Worm (Caenorhabditis elegans): ENCODE results near the gene C29F7.1.
A peak's percentile ranks its signal among the peaks of the same experiment; 100 is the strongest.

C29F7.1 gene

ce11 chrX:13419884-13420339 is 10.2 kb downstream of the C29F7.1 start, which contains the start of gene C29F7.3 (continued):
- TF ChIP-seq ceh-20 (GFP tag; IDR thresholded peaks at IDR 0.05) (peak; percentile 95), mdt-29 (GFP tag; IDR thresholded peaks at IDR 0.05) (no peak), F49E8.2 (tag; optimal IDR thresholded peaks at IDR 0.05; ENCODE audit: borderline replicate concordance) (no peak), nhr-237 (tag; optimal IDR thresholded peaks at IDR 0.05) (no peak), ama-1 (optimal IDR thresholded peaks at IDR 0.05) (no peak), lin-13 (GFP tag; optimal IDR thresholded peaks at IDR 0.05) (no peak), T26A8.4 (GFP tag; IDR thresholded peaks at IDR 0.05) (no peak), hlh-11 (tag; optimal IDR thresholded peaks at IDR 0.05) (peak; percentile 56), tag-97 (GFP tag; IDR thresholded peaks at IDR 0.05) (no peak), zag-1 (tag; optimal IDR thresholded peaks at IDR 0.05) (no peak), daf-19 (GFP tag; conservative IDR thresholded peaks at IDR 0.05) (no peak), dve-1 (tag; optimal IDR thresholded peaks at IDR 0.05; ENCODE audit: insufficient read depth) (peak; percentile 50), arid-1 (GFP tag; conservative IDR thresholded peaks at IDR 0.05) (no peak), egl-27 (tag; optimal IDR thresholded peaks at IDR 0.05) (no peak), fkh-10 (GFP tag; optimal IDR thresholded peaks at IDR 0.05) (no peak), madf-5 (GFP tag; IDR thresholded peaks at IDR 0.05) (no peak), D1046.2 (GFP tag; IDR thresholded peaks at IDR 0.05) (no peak), hmg-1.1 (GFP tag; IDR thresholded peaks at IDR 0.05) (peak; percentile 68), daf-16 (GFP tag; optimal IDR thresholded peaks at IDR 0.05) (peak in 1 of 2 experiments; percentile 20), daf-16 (tag; optimal IDR thresholded peaks at IDR 0.05) (peak; percentile 3), snpc-1.2 (GFP tag; IDR thresholded peaks at IDR 0.05) (no peak), jun-1 (tag; optimal IDR thresholded peaks at IDR 0.05) (no peak), ceh-32 (tag; optimal IDR thresholded peaks at IDR 0.05; ENCODE audit: poor library complexity) (no peak), mxl-3 (GFP tag; optimal IDR thresholded peaks at IDR 0.05) (peak; percentile 11), hif-1 (tag; optimal IDR thresholded peaks at IDR 0.05) (no peak), set-16 (GFP tag; IDR thresholded peaks at IDR 0.05) (no peak), ZK337.2 (GFP tag; IDR thresholded peaks at IDR 0.05) (no peak), zfp-2 (tag; optimal IDR thresholded peaks at IDR 0.05) (no peak), F10B5.3 (tag; optimal IDR thresholded peaks at IDR 0.05) (no peak), R02D3.7 (tag; optimal IDR thresholded peaks at IDR 0.05) (no peak), ceh-44 (GFP tag; IDR thresholded peaks at IDR 0.05) (no peak), gei-8 (GFP tag; optimal IDR thresholded peaks at IDR 0.05) (peak; percentile 9), nhr-10 (tag; optimal IDR thresholded peaks at IDR 0.05) (no peak), mep-1 (tag; optimal IDR thresholded peaks at IDR 0.05) (peak; percentile 9), F44E2.7 (GFP tag; IDR thresholded peaks at IDR 0.05) (no peak), vab-7 (GFP tag; IDR thresholded peaks at IDR 0.05) (no peak), tra-1 (GFP tag; IDR thresholded peaks at IDR 0.05) (peak; percentile 98), nhr-41 (GFP tag; IDR thresholded peaks at IDR 0.05) (no peak), hlh-30 (tag; optimal IDR thresholded peaks at IDR 0.05; ENCODE audit: insufficient read depth) (peak; percentile 50), unc-130 (GFP tag; optimal IDR thresholded peaks at IDR 0.05) (no peak), lim-7 (GFP tag; IDR thresholded peaks at IDR 0.05) (no peak), ceh-82 (tag; optimal IDR thresholded peaks at IDR 0.05) (no peak), ZK546.5 (tag; optimal IDR thresholded peaks at IDR 0.05) (no peak), dmd-6 (GFP tag; IDR thresholded peaks at IDR 0.05) (peak; percentile 97), mxl-2 (GFP tag; conservative IDR thresholded peaks at IDR 0.05) (no peak), lin-15B (tag; optimal IDR thresholded peaks at IDR 0.05) (no peak), fos-1 (tag; optimal IDR thresholded peaks at IDR 0.05) (no peak), cey-2 (tag; optimal IDR thresholded peaks at IDR 0.05; ENCODE audit: borderline replicate concordance, insufficient read depth) (no peak), nhr-11 (tag; optimal IDR thresholded peaks at IDR 0.05) (no peak), pha-4 (GFP tag; IDR thresholded peaks at IDR 0.05) (no peak), pha-4 (tag; optimal IDR thresholded peaks at IDR 0.05) (no peak), ceh-28 (tag; optimal IDR thresholded peaks at IDR 0.05) (no peak)
